Fruit fly (Drosophila melanogaster) whole organism, adult: ENCODE data around the gene CG13924.
A peak's percentile ranks its signal among the peaks of the same experiment; 100 is the strongest.

Experiments
- CG33017 ChIP-seq: fragments of 200-800 bp; sonication (Bioruptor generic); optimal IDR thresholded peaks from 2 replicates; lab custom pipeline; 2018; ENCODE audit warnings: missing biosample characterization, mild to moderate bottlenecking, missing genetic modification characterization, moderate library complexity
- CG5204 ChIP-seq: fragments of 200-800 bp; sonication (Bioruptor generic); optimal IDR thresholded peaks from 2 replicates; lab custom pipeline; 2016; ENCODE audit warnings: missing biosample characterization, missing genetic modification characterization
- Clk ChIP-seq: fragments of 200-800 bp; sonication (Bioruptor generic); optimal IDR thresholded peaks from 2 replicates; lab custom pipeline; 2017; ENCODE audit warnings: missing biosample characterization, missing genetic modification characterization
- bab1 ChIP-seq: fragments of 200-800 bp; sonication (Bioruptor generic); optimal IDR thresholded peaks from 3 replicates; lab custom pipeline; 2019; ENCODE audit warnings: missing biosample characterization, mild to moderate bottlenecking, missing genetic modification characterization, moderate library complexity
- cnc ChIP-seq, 2 experiments: fragments of >200 bp; optimal IDR thresholded peaks; 2 replicates each; lab custom pipeline; 2017
- ovo ChIP-seq: fragments of 200-800 bp; sonication (Bioruptor generic); optimal IDR thresholded peaks from 2 replicates; lab custom pipeline; 2016; ENCODE audit warnings: missing biosample characterization, missing genetic modification characterization
- toe ChIP-seq: fragments of 200-800 bp; sonication (Bioruptor generic); optimal IDR thresholded peaks from 2 replicates; lab custom pipeline; 2016; ENCODE audit warnings: missing biosample characterization, missing genetic modification characterization

DNA sequence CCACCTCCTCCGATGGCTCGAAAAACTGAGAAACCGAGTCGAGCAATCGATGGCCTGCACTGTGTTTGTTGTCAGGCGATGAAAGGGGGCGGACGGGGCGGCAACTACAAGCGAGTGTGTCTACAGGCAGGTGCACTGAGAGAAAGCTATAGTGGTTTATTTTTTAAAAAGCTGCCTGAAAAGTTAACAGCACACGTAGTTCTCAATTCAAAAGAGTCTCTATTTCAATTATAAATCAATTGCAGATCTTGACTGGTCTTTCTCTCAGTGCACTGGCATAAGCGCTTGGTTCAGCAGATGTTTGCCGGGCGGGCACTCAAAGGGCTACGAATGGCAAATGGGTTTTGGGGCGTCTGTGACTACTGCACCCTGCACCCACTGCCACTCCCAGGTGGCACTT, 10.9 kb downstream of the CG13924 start:
- TF ChIP-seq bab1 = no peak
- TF ChIP-seq toe (GFP tag; lab: Kevin White, UChicago) = no peak
- TF ChIP-seq Clk (GFP tag; lab: Kevin White, UChicago) = peak; percentile 21
- TF ChIP-seq CG5204 (GFP tag; lab: Kevin White, UChicago) = no peak
- TF ChIP-seq ovo (GFP tag; lab: Kevin White, UChicago) = no peak
- TF ChIP-seq cnc (optimal IDR thresholded peaks at IDR 0.05; lab: Kevin White, UChicago) = no peak
- no peak for TF ChIP-seq CG33017 (tag; lab: Kevin White, UChicago)
